Worm (Caenorhabditis elegans) whole organism, L2 larva: Measurements from ENCODE around the gene lgc-50.

Source experiments
- aly-2 ChIP-seq: fragments of 150-350 bp; optimal IDR thresholded peaks from 2 replicates; lab custom pipeline; 2014; ENCODE audit warnings: missing biosample characterization, missing genetic modification characterization
- mdl-1 ChIP-seq, 2 experiments: fragments of 150-350 bp in 1 of 2; sonication (generic microtip) in 1 of 2; optimal IDR thresholded peaks; 2 replicates each; lab custom pipeline; 2017; ENCODE audit warnings: missing biosample characterization in 2 of 2, missing genetic modification characterization in 2 of 2
- nhr-12 ChIP-seq: fragments of 150-350 bp; optimal IDR thresholded peaks from 2 replicates; lab custom pipeline; 2014; ENCODE audit warnings: missing biosample characterization, missing genetic modification characterization
- nhr-77 ChIP-seq: fragments of 150-350 bp; optimal IDR thresholded peaks from 2 replicates; lab custom pipeline; 2014; ENCODE audit warnings: missing biosample characterization, missing genetic modification characterization
- ztf-4 ChIP-seq: fragments of 150-350 bp; optimal IDR thresholded peaks from 2 replicates; lab custom pipeline; 2014; ENCODE audit warnings: missing biosample characterization, missing genetic modification characterization

DNA sequence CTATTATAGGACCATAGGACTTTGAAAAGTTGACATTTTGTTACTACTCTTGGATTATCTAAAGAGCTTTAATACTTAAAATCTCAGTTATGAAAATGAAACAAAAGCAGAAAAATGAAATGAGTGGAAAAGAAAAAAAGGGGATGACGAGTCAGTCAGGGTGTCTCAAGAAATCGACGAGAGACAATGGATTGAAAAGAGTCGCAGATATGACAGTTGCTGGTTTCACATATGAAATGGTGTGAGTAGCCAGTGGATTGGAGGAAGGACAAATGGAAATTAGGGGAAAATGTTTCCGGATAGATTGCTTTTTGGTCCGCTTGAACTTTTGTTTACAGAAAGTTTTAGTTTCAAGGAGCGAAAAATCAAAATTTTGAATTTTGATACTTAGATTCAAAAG lies 1.9 kb upstream of the lgc-50 start:
- TF ChIP-seq nhr-12 (tag; lab: Kevin White, UChicago) (no peak), mdl-1 (tag; optimal IDR thresholded peaks at IDR 0.05; lab: Kevin White, UChicago) (no peak), ztf-4 (no peak), aly-2 (tag; lab: Kevin White, UChicago) (no peak), nhr-77 (tag; lab: Kevin White, UChicago) (no peak)
